Worm (Caenorhabditis elegans): ENCODE data around the gene F11C1.9.
A peak's percentile ranks its signal among the peaks of the same experiment; 100 is the strongest.

DNA sequence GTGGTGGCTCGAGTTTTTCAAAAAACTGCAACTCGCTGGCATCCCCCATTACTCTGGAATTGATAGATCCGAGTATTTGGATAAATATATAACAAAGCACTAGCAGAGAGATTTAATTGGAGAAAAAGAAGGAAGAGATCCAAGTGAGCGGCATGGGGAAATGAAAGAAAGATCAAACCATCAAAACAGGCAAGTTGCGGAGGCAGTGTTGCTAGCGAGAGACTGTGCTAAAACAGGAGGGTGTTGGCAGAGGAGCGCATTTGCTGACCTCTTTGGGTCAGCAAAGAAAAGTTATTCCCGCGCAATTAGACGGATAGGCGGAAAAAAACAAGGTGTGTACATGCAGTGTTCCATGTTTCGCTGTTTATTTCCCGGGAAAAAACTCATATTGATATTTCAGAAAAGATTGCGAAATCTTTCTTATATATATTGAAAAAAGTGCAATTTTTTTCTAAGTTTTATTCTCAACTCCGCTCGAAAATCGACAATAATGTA is 1.7 kb downstream of the F11C1.9 start, which contains the start of gene ppk-3:
- TF ChIP-seq dmd-4 (tag; optimal IDR thresholded peaks at IDR 0.05; ENCODE audit: borderline replicate concordance): no peak
- TF ChIP-seq rnt-1 (tag; optimal IDR thresholded peaks at IDR 0.05): peak; percentile 3
- TF ChIP-seq K09A11.1 (tag; optimal IDR thresholded peaks at IDR 0.05; ENCODE audit: insufficient read depth): peak; percentile 13
- TF ChIP-seq ama-1 (optimal IDR thresholded peaks at IDR 0.05): no peak
- TF ChIP-seq unc-55 (GFP tag; optimal IDR thresholded peaks at IDR 0.05): peak; percentile 52
- TF ChIP-seq pat-9 (tag; optimal IDR thresholded peaks at IDR 0.05): no peak
- no peak for TF ChIP-seq nhr-11 (tag; optimal IDR thresholded peaks at IDR 0.05)
- no peak for TF ChIP-seq pqm-1 (tag; optimal IDR thresholded peaks at IDR 0.05)
- no peak for TF ChIP-seq C38D4.7 (GFP tag; optimal IDR thresholded peaks at IDR 0.05)
- TF ChIP-seq pha-4 (tag; optimal IDR thresholded peaks at IDR 0.05): no peak
- no peak for TF ChIP-seq odd-2 (tag; optimal IDR thresholded peaks at IDR 0.05)
